Fruit fly (Drosophila melanogaster) whole organism, embryonic: Measurements from ENCODE around the gene Tao.

Experiments used
- CG10543 ChIP-seq: fragments of 200-800 bp; sonication (Bioruptor generic); optimal IDR thresholded peaks from 3 replicates; lab custom pipeline; 2017; ENCODE audit warnings: missing biosample characterization, mild to moderate bottlenecking, missing genetic modification characterization, moderate library complexity
- CG11085 ChIP-seq: fragments of 200-800 bp; sonication (Bioruptor generic); IDR thresholded peaks from 2 replicates; pipeline ENCODE4 v1.3.6; 2022; ENCODE audit warnings: missing biosample characterization, missing genetic modification characterization
- CG11398 ChIP-seq: fragments of 200-800 bp; sonication (Bioruptor generic); optimal IDR thresholded peaks from 2 replicates; lab custom pipeline; 2016; ENCODE audit warnings: missing biosample characterization, missing genetic modification characterization
- CG12104 ChIP-seq: fragments of 200-800 bp; sonication (Bioruptor generic); optimal IDR thresholded peaks from 3 replicates; lab custom pipeline; 2016; ENCODE audit warnings: missing biosample characterization, missing genetic modification characterization
- CG17361 ChIP-seq: fragments of 200-800 bp; sonication (Bioruptor generic); IDR thresholded peaks from 3 replicates; pipeline ENCODE4 v1.3.6; 2022; ENCODE audit warnings: missing biosample characterization, missing genetic modification characterization
- CG17612 ChIP-seq: fragments of 200-800 bp; sonication (Bioruptor generic); IDR thresholded peaks from 2 replicates; pipeline ENCODE4 v1.3.6; 2022; ENCODE audit warnings: missing biosample characterization, missing genetic modification characterization
- CG17912 ChIP-seq: fragments of 200-800 bp; sonication (Bioruptor generic); optimal IDR thresholded peaks from 2 replicates; lab custom pipeline; 2018; ENCODE audit warnings: missing biosample characterization, mild to moderate bottlenecking, missing genetic modification characterization
- CG18011 ChIP-seq: fragments of 200-800 bp; sonication (Bioruptor generic); optimal IDR thresholded peaks from 2 replicates; lab custom pipeline; 2017; ENCODE audit warnings: missing biosample characterization, missing genetic modification characterization, mild to moderate bottlenecking, moderate library complexity, missing genotype
- CG18476 ChIP-seq: fragments of 200-800 bp; sonication (Bioruptor generic); optimal IDR thresholded peaks from 2 replicates; lab custom pipeline; 2016; ENCODE audit warnings: missing biosample characterization, mild to moderate bottlenecking, missing genetic modification characterization
- CG2202 ChIP-seq: fragments of 200-800 bp; sonication (Bioruptor generic); optimal IDR thresholded peaks from 2 replicates; lab custom pipeline; 2018; ENCODE audit warnings: missing biosample characterization, mild to moderate bottlenecking, missing genetic modification characterization
- CG32532 ChIP-seq: fragments of 200-800 bp; sonication (Bioruptor generic); IDR thresholded peaks from 2 replicates; pipeline ENCODE4 v1.3.6; 2022; ENCODE audit warnings: missing biosample characterization, missing genetic modification characterization
- CG3281 ChIP-seq: fragments of 200-800 bp; sonication (Bioruptor generic); optimal IDR thresholded peaks from 3 replicates; lab custom pipeline; 2017; ENCODE audit warnings: missing biosample characterization, mild to moderate bottlenecking, missing genetic modification characterization
- CG33213 ChIP-seq: fragments of 200-800 bp; sonication (Bioruptor generic); optimal IDR thresholded peaks from 3 replicates; lab custom pipeline; 2016; ENCODE audit warnings: missing biosample characterization, missing genetic modification characterization
- CG4707 ChIP-seq: fragments of 200-800 bp; sonication (Bioruptor generic); optimal IDR thresholded peaks from 2 replicates; lab custom pipeline; 2018; ENCODE audit warnings: missing biosample characterization, mild to moderate bottlenecking, missing genetic modification characterization, moderate library complexity
- CG6683 ChIP-seq: fragments of 200-800 bp; sonication (Bioruptor generic); optimal IDR thresholded peaks from 2 replicates; lab custom pipeline; 2017; ENCODE audit warnings: missing biosample characterization, mild to moderate bottlenecking, missing genetic modification characterization, missing genetic modification reagents
- CG7839 ChIP-seq: fragments of 200-800 bp; sonication (Bioruptor generic); optimal IDR thresholded peaks from 3 replicates; lab custom pipeline; 2018; ENCODE audit warnings: missing biosample characterization, mild to moderate bottlenecking, missing genetic modification characterization, moderate library complexity
- CG8359 ChIP-seq: fragments of 200-800 bp; sonication (Bioruptor generic); optimal IDR thresholded peaks from 2 replicates; lab custom pipeline; 2017; ENCODE audit warnings: missing biosample characterization, mild to moderate bottlenecking, missing genetic modification characterization, borderline replicate concordance
- CHES-1-like ChIP-seq: fragments of 200-800 bp; sonication (Bioruptor generic); optimal IDR thresholded peaks from 2 replicates; lab custom pipeline; 2016; ENCODE audit warnings: missing biosample characterization, missing genetic modification characterization
- Camta ChIP-seq: fragments of 200-800 bp; sonication (Bioruptor generic); optimal IDR thresholded peaks from 2 replicates; lab custom pipeline; 2016; ENCODE audit warnings: missing biosample characterization, missing genetic modification characterization
- CkIIα-i1 ChIP-seq: fragments of 200-800 bp; sonication (Bioruptor generic); IDR thresholded peaks from 2 replicates; pipeline ENCODE4 v1.3.6; 2022; ENCODE audit warnings: missing biosample characterization, missing genetic modification characterization
- ERR ChIP-seq: fragments of 200-800 bp; sonication (Bioruptor generic); optimal IDR thresholded peaks from 2 replicates; lab custom pipeline; 2016; ENCODE audit warnings: missing biosample characterization, missing genetic modification characterization
- Ets97D ChIP-seq: fragments of 200-800 bp; sonication (Bioruptor generic); optimal IDR thresholded peaks from 3 replicates; lab custom pipeline; 2016; ENCODE audit warnings: missing biosample characterization, missing genetic modification characterization
- HHEX ChIP-seq: fragments of 200-800 bp; sonication (Bioruptor generic); optimal IDR thresholded peaks from 3 replicates; lab custom pipeline; 2017; ENCODE audit warnings: missing biosample characterization, mild to moderate bottlenecking, missing genetic modification characterization, missing genetic modification reagents
- Hmr ChIP-seq: fragments of 200-800 bp; sonication (Bioruptor generic); optimal IDR thresholded peaks from 3 replicates; lab custom pipeline; 2017; ENCODE audit warnings: mild to moderate bottlenecking, missing biosample characterization, missing genetic modification reagents, missing genetic modification characterization
- Mrtf ChIP-seq: fragments of 200-800 bp; sonication (Bioruptor generic); IDR thresholded peaks from 3 replicates; pipeline ENCODE4 v1.3.6; 2022; ENCODE audit warnings: missing biosample characterization, missing genetic modification characterization
- Poxn ChIP-seq: fragments of 200-800 bp; sonication (Bioruptor generic); IDR thresholded peaks from 2 replicates; pipeline ENCODE4 v1.3.6; 2022; ENCODE audit warnings: missing biosample characterization, missing genetic modification characterization
- Sox102F ChIP-seq: fragments of 200-800 bp; sonication (Bioruptor generic); optimal IDR thresholded peaks from 2 replicates; lab custom pipeline; 2018; ENCODE audit warnings: missing biosample characterization, mild to moderate bottlenecking, missing genetic modification characterization, moderate library complexity
- Stat92E ChIP-seq, 3 experiments: fragments of >200 bp in 2 of 3; fragments of 200-800 bp in 1 of 3; sonication (Bioruptor generic) in 1 of 3; optimal IDR thresholded peaks; 2 replicates each; lab custom pipeline; 2017 to 2019; ENCODE audit warnings: missing biosample characterization in 3 of 3, missing genetic modification characterization in 3 of 3, mild to moderate bottlenecking in 1 of 3, moderate library complexity in 1 of 3
- Tbp ChIP-seq: fragments of >200 bp; optimal IDR thresholded peaks from 2 replicates; lab custom pipeline; 2018; ENCODE audit warnings: missing biosample characterization, missing genetic modification characterization
- abd-A ChIP-seq: fragments of 200-800 bp; sonication (Bioruptor generic); optimal IDR thresholded peaks from 3 replicates; lab custom pipeline; 2019; ENCODE audit warnings: missing biosample characterization, mild to moderate bottlenecking, missing genetic modification characterization, moderate library complexity
- ara ChIP-seq: fragments of 200-800 bp; sonication (Bioruptor generic); IDR thresholded peaks from 2 replicates; pipeline ENCODE4 v1.3.6; 2022; ENCODE audit warnings: missing biosample characterization, missing genetic modification characterization
- bcd ChIP-seq: fragments of 200-800 bp; sonication (Bioruptor generic); optimal IDR thresholded peaks from 2 replicates; lab custom pipeline; 2017; ENCODE audit warnings: missing biosample characterization, mild to moderate bottlenecking, missing genetic modification characterization
- bsh ChIP-seq, 2 experiments: fragments of 200-800 bp; sonication (Bioruptor generic); optimal IDR thresholded peaks; 2 replicates each; lab custom pipeline; 2017 to 2018; ENCODE audit warnings: mild to moderate bottlenecking in 2 of 2, missing biosample characterization in 2 of 2, missing genetic modification characterization in 2 of 2, moderate library complexity in 1 of 2
- dmrt11E ChIP-seq: fragments of 200-800 bp; sonication (Bioruptor generic); optimal IDR thresholded peaks from 3 replicates; lab custom pipeline; 2018; ENCODE audit warnings: missing biosample characterization, mild to moderate bottlenecking, missing genetic modification characterization, moderate library complexity
- gce ChIP-seq: fragments of 200-800 bp; sonication (Bioruptor generic); IDR thresholded peaks from 3 replicates; pipeline ENCODE4 v1.3.6; 2022; ENCODE audit warnings: missing biosample characterization, missing genetic modification characterization
- ham ChIP-seq: fragments of 200-800 bp; sonication (Bioruptor generic); IDR thresholded peaks from 2 replicates; pipeline ENCODE4 v1.3.6; 2022; ENCODE audit warnings: missing biosample characterization, missing genetic modification characterization
- kay ChIP-seq: fragments of 200-800 bp; sonication (Bioruptor generic); optimal IDR thresholded peaks from 2 replicates; lab custom pipeline; 2016; ENCODE audit warnings: missing biosample characterization, missing genetic modification characterization
- maf-S ChIP-seq: fragments of 200-800 bp; sonication (Bioruptor generic); optimal IDR thresholded peaks from 2 replicates; lab custom pipeline; 2016; ENCODE audit warnings: missing biosample characterization, missing genetic modification characterization
- mirr ChIP-seq: fragments of 200-800 bp; sonication (Bioruptor generic); optimal IDR thresholded peaks from 3 replicates; lab custom pipeline; 2018; ENCODE audit warnings: missing biosample characterization, mild to moderate bottlenecking, missing genetic modification characterization
- org-1 ChIP-seq: fragments of 200-800 bp; sonication (Bioruptor generic); optimal IDR thresholded peaks from 2 replicates; lab custom pipeline; 2017; ENCODE audit warnings: missing biosample characterization, missing genetic modification characterization
- pzg ChIP-seq: fragments of 200-800 bp; sonication (Bioruptor generic); optimal IDR thresholded peaks from 3 replicates; lab custom pipeline; 2018; ENCODE audit warnings: missing biosample characterization, mild to moderate bottlenecking, missing genetic modification characterization, moderate library complexity
- rib ChIP-seq: fragments of 200-800 bp; sonication (Bioruptor generic); IDR thresholded peaks from 2 replicates; pipeline ENCODE4 v1.3.6; 2022; ENCODE audit warnings: missing biosample characterization, missing genetic modification characterization
- sc ChIP-seq, 3 experiments: fragments of >200 bp in 2 of 3; fragments of 200-800 bp in 1 of 3; sonication (Bioruptor generic) in 1 of 3; optimal IDR thresholded peaks; 2 replicates in 2 of 3; 3 replicates in 1 of 3; lab custom pipeline; 2017; ENCODE audit warnings: mild to moderate bottlenecking in 1 of 3, missing biosample characterization in 1 of 3, missing genetic modification characterization in 1 of 3, missing genetic modification reagents in 1 of 3
- scrt ChIP-seq: fragments of 200-800 bp; sonication (Bioruptor generic); optimal IDR thresholded peaks from 2 replicates; lab custom pipeline; 2018; ENCODE audit warnings: missing biosample characterization, mild to moderate bottlenecking, missing genetic modification characterization, moderate library complexity
- sqz ChIP-seq: fragments of 200-800 bp; sonication (Bioruptor generic); optimal IDR thresholded peaks from 3 replicates; lab custom pipeline; 2018; ENCODE audit warnings: missing biosample characterization, mild to moderate bottlenecking, missing genetic modification characterization
- sug ChIP-seq: fragments of 200-800 bp; optimal IDR thresholded peaks from 2 replicates; lab custom pipeline; 2019; ENCODE audit warnings: missing biosample characterization, mild to moderate bottlenecking, missing genetic modification characterization, moderate library complexity
- tin ChIP-seq: fragments of 200-800 bp; sonication (Bioruptor generic); optimal IDR thresholded peaks from 3 replicates; lab custom pipeline; 2016; ENCODE audit warnings: missing biosample characterization, missing genetic modification characterization
- toy ChIP-seq: fragments of 200-800 bp; sonication (Bioruptor generic); IDR thresholded peaks from 2 replicates; pipeline ENCODE4 v1.3.6; 2022; ENCODE audit warnings: missing biosample characterization, missing genetic modification characterization
- zfh1 ChIP-seq: fragments of 200-800 bp; sonication (Bioruptor generic); IDR thresholded peaks from 3 replicates; pipeline ENCODE4 v1.3.6; 2022; ENCODE audit warnings: missing biosample characterization, missing genetic modification characterization

The Tao gene

DNA sequence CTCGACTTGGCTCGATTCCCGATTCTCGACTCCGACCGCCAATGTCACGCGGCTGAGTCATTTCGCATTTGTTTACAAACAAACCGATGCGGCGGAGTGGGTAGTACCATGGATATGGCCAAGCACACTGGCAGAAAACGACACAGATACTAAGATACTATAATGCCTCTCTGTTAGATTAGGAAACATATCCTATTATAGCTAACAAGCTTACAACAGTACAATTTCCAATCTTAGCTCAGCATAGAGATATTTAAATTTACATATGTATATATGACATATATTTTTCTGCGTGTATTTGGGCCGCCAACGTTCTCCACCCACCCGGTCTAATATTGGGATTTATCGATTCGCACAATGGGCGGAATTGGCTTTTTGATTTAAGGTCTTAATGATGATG is 24.4 kb upstream of the Tao start (continued):
- TF ChIP-seq bcd (GFP tag; lab: Kevin White, UChicago), result peak; percentile 69
- TF ChIP-seq CG17612 (GFP tag; lab: Robert Waterston, UW), result no peak
- TF ChIP-seq Mrtf (GFP tag; lab: Robert Waterston, UW), result peak; percentile 72; the same call in 1 of the 3 replicates
- no peak for TF ChIP-seq Stat92E (GFP tag; optimal IDR thresholded peaks at IDR 0.05; lab: Kevin White, UChicago)
- TF ChIP-seq mirr (GFP tag; lab: Kevin White, UChicago), result peak; percentile 52
- peak; percentile 13 for TF ChIP-seq CG4707 (GFP tag; lab: Kevin White, UChicago)
- peak; percentile 49 for TF ChIP-seq CG18476 (GFP tag; lab: Kevin White, UChicago)
- TF ChIP-seq CHES-1-like (GFP tag; lab: Kevin White, UChicago), result peak; percentile 44
- no peak for TF ChIP-seq CG8359 (GFP tag; lab: Kevin White, UChicago)
- peak; percentile 58 for TF ChIP-seq Camta
- TF ChIP-seq CG3281 (GFP tag; lab: Kevin White, UChicago), result peak; percentile 79
- peak; percentile 20 for TF ChIP-seq Ets97D (GFP tag; lab: Kevin White, UChicago)
- TF ChIP-seq CkIIα-i1 (GFP tag; lab: Robert Waterston, UW), result 0 out of 2 replicates have a peak, but pooled peaks have one; percentile 16
- peak; percentile 89 for TF ChIP-seq CG32532 (GFP tag; lab: Robert Waterston, UW)
- TF ChIP-seq ara, result peak; percentile 20; the same call in 1 of the 2 replicates
- TF ChIP-seq dmrt11E (tag; lab: Kevin White, UChicago), result peak; percentile 9
- TF ChIP-seq Sox102F, result peak; percentile 78
- peak; percentile 78 for TF ChIP-seq HHEX
- TF ChIP-seq ham (GFP tag; lab: Robert Waterston, UW), result 0 out of 2 replicates have a peak, but pooled peaks have one; percentile 14
- peak; percentile 66 for TF ChIP-seq CG10543 (GFP tag; lab: Kevin White, UChicago)
- TF ChIP-seq Poxn (GFP tag; lab: Robert Waterston, UW), result peak; percentile 68; the same call in 1 of the 2 replicates
- TF ChIP-seq CG12104 (GFP tag; lab: Kevin White, UChicago), result peak; percentile 30
- TF ChIP-seq tin, result peak; percentile 73
- TF ChIP-seq abd-A (tag; lab: Kevin White, UChicago), result peak; percentile 13
- peak; percentile 26 for TF ChIP-seq CG18011
- TF ChIP-seq org-1 (GFP tag; lab: Kevin White, UChicago), result peak; percentile 66
- TF ChIP-seq CG11085 (GFP tag; lab: Robert Waterston, UW), result peak; percentile 78
- TF ChIP-seq pzg (GFP tag; lab: Kevin White, UChicago), result no peak
- no peak for TF ChIP-seq sc (optimal IDR thresholded peaks at IDR 0.05; lab: Kevin White, UChicago)
- TF ChIP-seq sc (GFP tag; optimal IDR thresholded peaks at IDR 0.05; lab: Kevin White, UChicago), result peak; percentile 27
- peak; percentile 71 for TF ChIP-seq zfh1 (GFP tag; lab: Robert Waterston, UW)
- peak; percentile 29 for TF ChIP-seq CG2202 (tag; lab: Kevin White, UChicago)
- peak; percentile 60; the same call in 1 of the 3 replicates for TF ChIP-seq gce (GFP tag; lab: Robert Waterston, UW)
- TF ChIP-seq bsh (GFP tag; optimal IDR thresholded peaks at IDR 0.05; lab: Kevin White, UChicago), result peak; percentile 56 to 70
- TF ChIP-seq CG33213 (GFP tag; lab: Kevin White, UChicago), result no peak
- peak; percentile 68; the same call in 2 of the 3 replicates for TF ChIP-seq CG17361
- no peak for TF ChIP-seq ERR (GFP tag; lab: Kevin White, UChicago)
- TF ChIP-seq Tbp (GFP tag; lab: Kevin White, UChicago), result no peak
- TF ChIP-seq CG6683, result peak; percentile 19
- TF ChIP-seq sug (tag; lab: Kevin White, UChicago), result peak; percentile 82
- peak; percentile 2 for TF ChIP-seq maf-S (GFP tag; lab: Kevin White, UChicago)
- peak; percentile 58 for TF ChIP-seq scrt (GFP tag; lab: Kevin White, UChicago)
- no peak for TF ChIP-seq CG11398 (GFP tag; lab: Kevin White, UChicago)
- TF ChIP-seq rib, result peak; percentile 76
- peak; percentile 83 for TF ChIP-seq Hmr (GFP tag; lab: Kevin White, UChicago)
- TF ChIP-seq sqz, result peak; percentile 5
- peak; percentile 65 for TF ChIP-seq toy (GFP tag; lab: Robert Waterston, UW)
- TF ChIP-seq CG17912 (GFP tag; lab: Kevin White, UChicago), result no peak
- TF ChIP-seq CG7839 (tag; lab: Kevin White, UChicago), result peak; percentile 87
- TF ChIP-seq kay (GFP tag; lab: Kevin White, UChicago), result peak; percentile 68
